Fruit fly (Drosophila melanogaster) whole organism, embryonic: ENCODE results near the gene CG12078.

Source experiments
- CG10462 ChIP-seq: fragments of 200-800 bp; sonication (Bioruptor generic); optimal IDR thresholded peaks from 2 replicates; lab custom pipeline; 2016; ENCODE audit warnings: missing biosample characterization, missing genetic modification characterization
- CG11398 ChIP-seq: fragments of 200-800 bp; sonication (Bioruptor generic); optimal IDR thresholded peaks from 2 replicates; lab custom pipeline; 2016; ENCODE audit warnings: missing biosample characterization, missing genetic modification characterization
- CG15073 ChIP-seq: fragments of 200-800 bp; sonication (Bioruptor generic); optimal IDR thresholded peaks from 2 replicates; lab custom pipeline; 2016; ENCODE audit warnings: missing biosample characterization, missing genetic modification characterization
- CG17361 ChIP-seq: fragments of 200-800 bp; sonication (Bioruptor generic); IDR thresholded peaks from 3 replicates; pipeline ENCODE4 v1.3.6; 2022; ENCODE audit warnings: missing biosample characterization, missing genetic modification characterization
- CG17385 ChIP-seq: fragments of 200-800 bp; sonication (Bioruptor generic); optimal IDR thresholded peaks from 3 replicates; lab custom pipeline; 2018; ENCODE audit warnings: missing biosample characterization, mild to moderate bottlenecking, missing genetic modification characterization
- CG2129 ChIP-seq: fragments of 200-800 bp; sonication (Bioruptor generic); IDR thresholded peaks from 2 replicates; pipeline ENCODE4 v1.3.6; 2022; ENCODE audit warnings: missing biosample characterization, missing genetic modification characterization; ENCODE audit not compliant: partially characterized antibody
- CG31224 ChIP-seq: fragments of 200-800 bp; sonication (Bioruptor generic); IDR thresholded peaks from 2 replicates; pipeline ENCODE4 v1.3.6; 2022; ENCODE audit warnings: missing biosample characterization, missing genetic modification characterization
- CG3163 ChIP-seq: fragments of 200-800 bp; sonication (Bioruptor generic); optimal IDR thresholded peaks from 3 replicates; lab custom pipeline; 2016; ENCODE audit warnings: missing biosample characterization, missing genetic modification characterization
- CG32772 ChIP-seq: fragments of 200-800 bp; sonication (Bioruptor generic); IDR thresholded peaks from 2 replicates; pipeline ENCODE4 v1.3.6; 2022; ENCODE audit warnings: missing biosample characterization, missing genetic modification characterization
- CG34422 ChIP-seq: fragments of 200-800 bp; sonication (Bioruptor generic); IDR thresholded peaks from 3 replicates; pipeline ENCODE4 v1.3.6; 2022; ENCODE audit warnings: missing biosample characterization, missing genetic modification characterization
- CG4360 ChIP-seq: fragments of 200-800 bp; sonication (Bioruptor generic); IDR thresholded peaks from 2 replicates; pipeline ENCODE4 v1.3.6; 2022; ENCODE audit warnings: missing biosample characterization, missing genetic modification characterization
- CG8290 ChIP-seq, 3 experiments: fragments of 200-800 bp; sonication (Bioruptor generic); optimal IDR thresholded peaks; 2 replicates each; lab custom pipeline; 2016 to 2019; ENCODE audit warnings: missing biosample characterization in 3 of 3, missing genetic modification characterization in 3 of 3, mild to moderate bottlenecking in 2 of 3, moderate library complexity in 1 of 3
- CG8388 ChIP-seq: fragments of 200-800 bp; sonication (Bioruptor generic); optimal IDR thresholded peaks from 2 replicates; lab custom pipeline; 2019; ENCODE audit warnings: missing biosample characterization, mild to moderate bottlenecking, missing genetic modification characterization, moderate library complexity
- CG8478 ChIP-seq: fragments of >200 bp; optimal IDR thresholded peaks from 2 replicates; lab custom pipeline; 2018
- CHES-1-like ChIP-seq: fragments of 200-800 bp; sonication (Bioruptor generic); optimal IDR thresholded peaks from 2 replicates; lab custom pipeline; 2016; ENCODE audit warnings: missing biosample characterization, missing genetic modification characterization
- Chrac-16 ChIP-seq: fragments of 200-800 bp; sonication (Bioruptor generic); optimal IDR thresholded peaks from 3 replicates; lab custom pipeline; 2016; ENCODE audit warnings: missing biosample characterization, missing genetic modification characterization
- D ChIP-seq, 2 experiments: fragments of 200-800 bp in 1 of 2; fragments of >200 bp in 1 of 2; sonication (Bioruptor generic) in 1 of 2; optimal IDR thresholded peaks; 2 replicates in 1 of 2; 3 replicates in 1 of 2; lab custom pipeline; 2017; ENCODE audit warnings: mild to moderate bottlenecking in 1 of 2, missing biosample characterization in 1 of 2, missing genetic modification characterization in 1 of 2, missing genetic modification reagents in 1 of 2
- D19B ChIP-seq: fragments of 200-800 bp; sonication (Bioruptor generic); optimal IDR thresholded peaks from 2 replicates; lab custom pipeline; 2017; ENCODE audit warnings: missing biosample characterization, mild to moderate bottlenecking, missing genetic modification characterization
- Deaf1 ChIP-seq: fragments of 200-800 bp; optimal IDR thresholded peaks from 3 replicates; lab custom pipeline; 2019; ENCODE audit warnings: missing biosample characterization, mild to moderate bottlenecking, missing genetic modification characterization, moderate library complexity
- Dll ChIP-seq: fragments of 200-800 bp; sonication (Bioruptor generic); IDR thresholded peaks from 4 replicates; pipeline ENCODE4 v1.3.6; 2022; ENCODE audit warnings: missing biosample characterization, missing genetic modification characterization; ENCODE audit not compliant: partially characterized antibody
- GATAe ChIP-seq: fragments of 200-800 bp; sonication (Bioruptor generic); conservative IDR thresholded peaks from 2 replicates; pipeline ENCODE4 v1.3.6; 2022; ENCODE audit warnings: missing biosample characterization, missing genetic modification characterization
- MBD-R2 ChIP-seq: fragments of 200-800 bp; sonication (Bioruptor generic); IDR thresholded peaks from 2 replicates; pipeline ENCODE4 v1.3.6; 2022; ENCODE audit warnings: missing biosample characterization, missing genetic modification characterization
- MESR4 ChIP-seq: fragments of 200-800 bp; sonication (Bioruptor generic); optimal IDR thresholded peaks from 2 replicates; lab custom pipeline; 2018; ENCODE audit warnings: missing biosample characterization, mild to moderate bottlenecking, missing genetic modification characterization, moderate library complexity
- NC2β ChIP-seq: fragments of 200-800 bp; sonication (Bioruptor generic); optimal IDR thresholded peaks from 2 replicates; lab custom pipeline; 2016; ENCODE audit warnings: missing biosample characterization, missing genetic modification characterization
- Nf-YB ChIP-seq: fragments of 200-800 bp; sonication (Bioruptor generic); optimal IDR thresholded peaks from 3 replicates; lab custom pipeline; 2019; ENCODE audit warnings: missing biosample characterization, mild to moderate bottlenecking, missing genetic modification characterization, moderate library complexity
- Nf-YC ChIP-seq: fragments of 200-800 bp; optimal IDR thresholded peaks from 3 replicates; lab custom pipeline; 2019; ENCODE audit warnings: missing biosample characterization, mild to moderate bottlenecking, missing genetic modification characterization, moderate library complexity
- PHDP ChIP-seq: fragments of 200-800 bp; sonication (Bioruptor generic); optimal IDR thresholded peaks from 3 replicates; lab custom pipeline; 2018; ENCODE audit warnings: missing biosample characterization, mild to moderate bottlenecking, missing genetic modification characterization, moderate library complexity
- YL-1 ChIP-seq: fragments of 200-800 bp; sonication (Bioruptor generic); optimal IDR thresholded peaks from 3 replicates; lab custom pipeline; 2017; ENCODE audit warnings: missing biosample characterization, mild to moderate bottlenecking, missing genetic modification characterization
- bab2 ChIP-seq: fragments of 200-800 bp; sonication (Bioruptor generic); optimal IDR thresholded peaks from 2 replicates; lab custom pipeline; 2016; ENCODE audit warnings: missing biosample characterization, missing genetic modification characterization
- bcd ChIP-seq: fragments of 200-800 bp; sonication (Bioruptor generic); optimal IDR thresholded peaks from 2 replicates; lab custom pipeline; 2017; ENCODE audit warnings: missing biosample characterization, mild to moderate bottlenecking, missing genetic modification characterization
- cas ChIP-seq: fragments of 200-800 bp; sonication (Bioruptor generic); IDR thresholded peaks from 2 replicates; pipeline ENCODE4 v1.3.6; 2022; ENCODE audit warnings: missing biosample characterization, missing genetic modification characterization
- chif ChIP-seq, 2 experiments: fragments of 200-800 bp; sonication (Bioruptor generic); optimal IDR thresholded peaks; 3 replicates each; lab custom pipeline; 2016; ENCODE audit warnings: missing biosample characterization in 2 of 2, missing genetic modification characterization in 2 of 2
- chm ChIP-seq: fragments of 200-800 bp; sonication (Bioruptor generic); IDR thresholded peaks from 2 replicates; pipeline ENCODE4 v1.3.6; 2022; ENCODE audit warnings: missing biosample characterization, missing genetic modification characterization
- gsb ChIP-seq: fragments of 200-800 bp; sonication (Bioruptor generic); IDR thresholded peaks from 2 replicates; pipeline ENCODE4 v1.3.6; 2022; ENCODE audit warnings: missing biosample characterization, missing genetic modification characterization
- hbn ChIP-seq: fragments of 200-800 bp; sonication (Bioruptor generic); IDR thresholded peaks from 2 replicates; pipeline ENCODE4 v1.3.6; 2022; ENCODE audit warnings: missing biosample characterization, missing genetic modification characterization; ENCODE audit not compliant: partially characterized antibody
- her ChIP-seq: fragments of 200-800 bp; sonication (Bioruptor generic); optimal IDR thresholded peaks from 2 replicates; lab custom pipeline; 2016; ENCODE audit warnings: missing biosample characterization, missing genetic modification characterization
- inv ChIP-seq: fragments of 200-800 bp; sonication (Bioruptor generic); IDR thresholded peaks from 2 replicates; pipeline ENCODE4 v1.3.6; 2022; ENCODE audit warnings: missing biosample characterization, missing genetic modification characterization; ENCODE audit not compliant: partially characterized antibody
- kni ChIP-seq: fragments of 200-800 bp; sonication (Bioruptor generic); optimal IDR thresholded peaks from 3 replicates; lab custom pipeline; 2017; ENCODE audit warnings: mild to moderate bottlenecking, missing biosample characterization, missing genetic modification reagents, missing genetic modification characterization
- luna ChIP-seq: fragments of 200-800 bp; sonication (Bioruptor generic); optimal IDR thresholded peaks from 2 replicates; lab custom pipeline; 2016; ENCODE audit warnings: missing biosample characterization, missing genetic modification characterization
- mam ChIP-seq: fragments of 200-800 bp; sonication (Bioruptor generic); optimal IDR thresholded peaks from 3 replicates; lab custom pipeline; 2016; ENCODE audit warnings: missing biosample characterization, missing genetic modification characterization
- mld ChIP-seq: fragments of 200-800 bp; sonication (Bioruptor generic); IDR thresholded peaks from 3 replicates; pipeline ENCODE4 v1.3.6; 2022; ENCODE audit warnings: missing biosample characterization, missing genetic modification characterization; ENCODE audit not compliant: partially characterized antibody
- otp ChIP-seq: fragments of 200-800 bp; sonication (Bioruptor generic); IDR thresholded peaks from 3 replicates; pipeline ENCODE4, ENCODE4 v1.3.6; 2022; ENCODE audit warnings: missing biosample characterization, missing genetic modification characterization
- pum ChIP-seq: fragments of 200-800 bp; sonication (Bioruptor generic); optimal IDR thresholded peaks from 2 replicates; lab custom pipeline; 2016; ENCODE audit warnings: missing biosample characterization, missing genetic modification characterization
- scrt ChIP-seq: fragments of 200-800 bp; sonication (Bioruptor generic); optimal IDR thresholded peaks from 2 replicates; lab custom pipeline; 2018; ENCODE audit warnings: missing biosample characterization, mild to moderate bottlenecking, missing genetic modification characterization, moderate library complexity
- sens ChIP-seq: fragments of 200-800 bp; sonication (Bioruptor generic); peaks from one replicate; lab custom pipeline; 2016; ENCODE audit warnings: missing biosample characterization, missing genetic modification characterization
- shn ChIP-seq: fragments of 200-800 bp; sonication (Bioruptor generic); optimal IDR thresholded peaks from 3 replicates; lab custom pipeline; 2016; ENCODE audit warnings: missing biosample characterization, missing genetic modification characterization
- sna ChIP-seq: fragments of 200-800 bp; sonication (Bioruptor generic); IDR thresholded peaks from 2 replicates; pipeline ENCODE4 v1.3.6; 2022; ENCODE audit warnings: missing biosample characterization, missing genetic modification characterization; ENCODE audit not compliant: partially characterized antibody
- sqz ChIP-seq: fragments of 200-800 bp; sonication (Bioruptor generic); optimal IDR thresholded peaks from 3 replicates; lab custom pipeline; 2018; ENCODE audit warnings: missing biosample characterization, mild to moderate bottlenecking, missing genetic modification characterization
- tna ChIP-seq: fragments of 200-800 bp; sonication (Bioruptor generic); IDR thresholded peaks from 2 replicates; pipeline ENCODE4 v1.3.6; 2022; ENCODE audit warnings: missing biosample characterization, missing genetic modification characterization; ENCODE audit not compliant: partially characterized antibody
- vvl ChIP-seq: fragments of 200-800 bp; sonication (Bioruptor generic); IDR thresholded peaks from 2 replicates; pipeline ENCODE4 v1.3.6; 2022; ENCODE audit warnings: missing biosample characterization, missing genetic modification characterization

CG12078 gene

dm6 chr3L:3197464-3197863 lies 46.6 kb downstream of the CG12078 start, which contains the start of gene CG14966 (continued):
- TF ChIP-seq PHDP (tag; lab: Kevin White, UChicago) (peak; percentile 1), scrt (GFP tag; lab: Kevin White, UChicago) (peak; percentile 96), CG8478 (lab: Kevin White, UChicago) (no peak), cas (GFP tag; lab: Robert Waterston, UW) (no peak), CG32772 (GFP tag; lab: Robert Waterston, UW) (no peak), bcd (GFP tag; lab: Kevin White, UChicago) (no peak), NC2β (GFP tag; lab: Kevin White, UChicago) (peak; percentile 11), D (optimal IDR thresholded peaks at IDR 0.05; lab: Kevin White, UChicago) (no peak), D (GFP tag; optimal IDR thresholded peaks at IDR 0.05; lab: Kevin White, UChicago) (no peak), luna (peak; percentile 43), mam (GFP tag; lab: Kevin White, UChicago) (peak; percentile 62), YL-1 (peak; percentile 79), Nf-YB (GFP tag; lab: Kevin White, UChicago) (no peak), CG15073 (GFP tag; lab: Kevin White, UChicago) (no peak), CHES-1-like (peak; percentile 70), otp (no peak), D19B (GFP tag; lab: Kevin White, UChicago) (no peak), CG4360 (GFP tag; lab: Robert Waterston, UW) (no peak), CG8388 (no peak), inv (peak; percentile 78), vvl (GFP tag; lab: Robert Waterston, UW) (peak; percentile 40; the same call in 1 of the 2 replicates), sqz (no peak), CG11398 (GFP tag; lab: Kevin White, UChicago) (no peak), sens (GFP tag; lab: Kevin White, UChicago) (peak; percentile 88), shn (GFP tag; lab: Kevin White, UChicago) (peak; percentile 10), hbn (GFP tag; lab: Robert Waterston, UW) (peak; percentile 85), CG34422 (GFP tag; lab: Robert Waterston, UW) (peak; percentile 87; the same call in 2 of the 3 replicates), MESR4 (GFP tag; lab: Kevin White, UChicago) (peak; percentile 62), her (GFP tag; lab: Kevin White, UChicago) (no peak), sna (GFP tag; lab: Robert Waterston, UW) (peak; percentile 94), mld (GFP tag; lab: Robert Waterston, UW) (peak; percentile 78; the same call in 2 of the 3 replicates), tna (GFP tag; lab: Robert Waterston, UW) (peak; percentile 51; the same call in 1 of the 2 replicates), chm (GFP tag; lab: Robert Waterston, UW) (peak; percentile 30; the same call in 1 of the 2 replicates), Chrac-16 (GFP tag; lab: Kevin White, UChicago) (peak; percentile 4), kni (peak; percentile 20), CG17361 (0 out of 3 replicates have a peak, but pooled peaks have one; percentile 24), CG10462 (GFP tag; lab: Kevin White, UChicago) (no peak), Dll (GFP tag; lab: Robert Waterston, UW) (peak; percentile 91), pum (GFP tag; lab: Kevin White, UChicago) (peak; percentile 38), CG31224 (GFP tag; lab: Robert Waterston, UW) (no peak), gsb (GFP tag; lab: Robert Waterston, UW) (no peak), CG3163 (GFP tag; lab: Kevin White, UChicago) (no peak), Nf-YC (tag; lab: Kevin White, UChicago) (peak; percentile 64), CG17385 (GFP tag; lab: Kevin White, UChicago) (no peak), Deaf1 (peak; percentile 0), CG2129 (GFP tag; lab: Robert Waterston, UW) (peak; percentile 80), GATAe (GFP tag; lab: Robert Waterston, UW) (no peak), CG8290 (GFP tag; optimal IDR thresholded peaks at IDR 0.05; lab: Kevin White, UChicago) (peak; percentile 5), CG8290 (tag; optimal IDR thresholded peaks at IDR 0.05; lab: Kevin White, UChicago) (peak in 1 of 2 experiments; percentile 71), bab2 (GFP tag; lab: Kevin White, UChicago) (peak; percentile 10), chif (GFP tag; optimal IDR thresholded peaks at IDR 0.05; lab: Kevin White, UChicago) (peak in 1 of 2 experiments; percentile 11), MBD-R2 (GFP tag; lab: Robert Waterston, UW) (peak; percentile 97)
